Worm (Caenorhabditis elegans) whole organism, L2 larva: Measurements from ENCODE around the gene W02D7.11.
"Not testable (repeated sequence)": the region's sequence is repeated elsewhere in the genome, so short reads cannot be mapped to it uniquely, and the experiment has no call there.

Experiments
- C34F6.9 ChIP-seq: fragments of 150-350 bp; optimal IDR thresholded peaks from 2 replicates; lab custom pipeline; 2014; ENCODE audit warnings: missing biosample characterization, missing genetic modification characterization
- F13H6.1 ChIP-seq: sonication (generic microtip); optimal IDR thresholded peaks from 2 replicates; lab custom pipeline; 2016; ENCODE audit warnings: missing genetic modification characterization, missing compliant biosample characterization
- R02D3.7 ChIP-seq: fragments of 150-350 bp; optimal IDR thresholded peaks from 2 replicates; lab custom pipeline; 2014; ENCODE audit warnings: missing biosample characterization, missing genetic modification characterization
- Y55F3AM.14 ChIP-seq: fragments of 200-800 bp; sonication (Bioruptor generic); optimal IDR thresholded peaks from 2 replicates; lab custom pipeline; 2018; ENCODE audit warnings: mild to moderate bottlenecking, missing genetic modification characterization, missing compliant biosample characterization
- alr-1 ChIP-seq: fragments of 150-350 bp; optimal IDR thresholded peaks from 2 replicates; lab custom pipeline; 2014; ENCODE audit warnings: missing biosample characterization, missing genetic modification characterization
- aly-2 ChIP-seq: fragments of 150-350 bp; optimal IDR thresholded peaks from 2 replicates; lab custom pipeline; 2014; ENCODE audit warnings: missing biosample characterization, missing genetic modification characterization
- ama-1 ChIP-seq: fragments of 150-350 bp; optimal IDR thresholded peaks from 2 replicates; lab custom pipeline; 2018; ENCODE audit warnings: inconsistent platforms
- blmp-1 ChIP-seq: sonication (generic microtip); optimal IDR thresholded peaks from 2 replicates; lab custom pipeline; 2017; ENCODE audit warnings: missing genetic modification characterization, mild to moderate bottlenecking, missing compliant biosample characterization, antibody characterized with exemption, moderate library complexity; ENCODE audit not compliant: insufficient read depth
- ceh-82 ChIP-seq: fragments of 150-350 bp; optimal IDR thresholded peaks from 2 replicates; lab custom pipeline; 2014; ENCODE audit warnings: missing biosample characterization, missing genetic modification characterization
- egl-27 ChIP-seq: sonication (generic microtip); optimal IDR thresholded peaks from 3 replicates; lab custom pipeline; 2017; ENCODE audit warnings: missing biosample characterization, missing genetic modification reagents, missing genetic modification characterization
- elt-1 ChIP-seq: fragments of 150-350 bp; optimal IDR thresholded peaks from 2 replicates; lab custom pipeline; 2014; ENCODE audit warnings: missing biosample characterization, missing genetic modification characterization
- elt-3 ChIP-seq: sonication (generic microtip); optimal IDR thresholded peaks from 2 replicates; lab custom pipeline; 2017; ENCODE audit warnings: missing biosample characterization, missing genetic modification characterization
- fos-1 ChIP-seq: fragments of 150-350 bp; optimal IDR thresholded peaks from 2 replicates; lab custom pipeline; 2014; ENCODE audit warnings: missing biosample characterization, missing genetic modification characterization
- gmeb-1 ChIP-seq: fragments of 150-350 bp; optimal IDR thresholded peaks from 2 replicates; lab custom pipeline; 2014; ENCODE audit warnings: missing biosample characterization, missing genetic modification characterization
- lin-11 ChIP-seq: fragments of 150-350 bp; sonication (generic microtip); optimal IDR thresholded peaks from 2 replicates; lab custom pipeline; 2014; ENCODE audit warnings: missing biosample characterization, missing genetic modification characterization, inconsistent platforms, mixed read lengths
- lin-13 ChIP-seq: fragments of 150-350 bp; optimal IDR thresholded peaks from 2 replicates; lab custom pipeline; 2014; ENCODE audit warnings: missing biosample characterization, missing genetic modification reagents, missing genetic modification characterization
- lin-39 ChIP-seq: fragments of 150-350 bp; optimal IDR thresholded peaks from 2 replicates; lab custom pipeline; 2014; ENCODE audit warnings: missing biosample characterization, missing genetic modification reagents, missing genetic modification characterization
- lsy-2 ChIP-seq, 2 experiments: fragments of 150-350 bp in 1 of 2; sonication (generic microtip) in 1 of 2; optimal IDR thresholded peaks; 2 replicates each; lab custom pipeline; 2014 to 2017; ENCODE audit warnings: missing biosample characterization in 2 of 2, missing genetic modification characterization in 2 of 2
- mab-5 ChIP-seq: fragments of 150-350 bp; optimal IDR thresholded peaks from 2 replicates; lab custom pipeline; 2014; ENCODE audit warnings: missing biosample characterization, missing genetic modification characterization
- nhr-10 ChIP-seq: sonication (generic microtip); optimal IDR thresholded peaks from 2 replicates; lab custom pipeline; 2017; ENCODE audit warnings: missing biosample characterization, missing genetic modification characterization
- nhr-11 ChIP-seq: fragments of 150-350 bp; optimal IDR thresholded peaks from 2 replicates; lab custom pipeline; 2014; ENCODE audit warnings: missing biosample characterization, missing genetic modification characterization
- nhr-12 ChIP-seq: fragments of 150-350 bp; optimal IDR thresholded peaks from 2 replicates; lab custom pipeline; 2014; ENCODE audit warnings: missing biosample characterization, missing genetic modification characterization
- nhr-129 ChIP-seq: fragments of 150-350 bp; optimal IDR thresholded peaks from 2 replicates; lab custom pipeline; 2014; ENCODE audit warnings: missing biosample characterization, missing genetic modification characterization
- nhr-21 ChIP-seq: fragments of 150-350 bp; optimal IDR thresholded peaks from 2 replicates; lab custom pipeline; 2014; ENCODE audit warnings: missing biosample characterization, missing genetic modification characterization
- nhr-23 ChIP-seq: fragments of 150-350 bp; optimal IDR thresholded peaks from 2 replicates; lab custom pipeline; 2014; ENCODE audit warnings: missing biosample characterization, missing genetic modification reagents, missing genetic modification characterization
- nhr-237 ChIP-seq: fragments of 150-350 bp; optimal IDR thresholded peaks from 2 replicates; lab custom pipeline; 2014; ENCODE audit warnings: missing biosample characterization, missing genetic modification characterization
- nhr-25 ChIP-seq: fragments of 150-350 bp; sonication (generic microtip); optimal IDR thresholded peaks from 3 replicates; lab custom pipeline; 2014; ENCODE audit warnings: missing biosample characterization, missing genetic modification characterization
- peb-1 ChIP-seq: fragments of 150-350 bp; optimal IDR thresholded peaks from 2 replicates; lab custom pipeline; 2014; ENCODE audit warnings: missing biosample characterization, missing genetic modification characterization
- sem-4 ChIP-seq: fragments of 150-350 bp; optimal IDR thresholded peaks from 2 replicates; lab custom pipeline; 2014; ENCODE audit warnings: missing biosample characterization, missing genetic modification reagents, missing genetic modification characterization
- skn-1 ChIP-seq: sonication (generic microtip); optimal IDR thresholded peaks from 2 replicates; lab custom pipeline; 2017; ENCODE audit warnings: missing biosample characterization, missing genetic modification characterization
- sma-3 ChIP-seq: sonication (generic microtip); optimal IDR thresholded peaks from 2 replicates; lab custom pipeline; 2016; ENCODE audit warnings: missing genetic modification reagents, missing genetic modification characterization, missing compliant biosample characterization
- sma-9 ChIP-seq, 2 experiments: fragments of 150-350 bp in 1 of 2; sonication (generic microtip) in 1 of 2; optimal IDR thresholded peaks; 2 replicates each; lab custom pipeline; 2014 to 2016; ENCODE audit warnings: missing genetic modification characterization in 2 of 2, mild to moderate bottlenecking in 1 of 2, missing biosample characterization in 1 of 2, missing compliant biosample characterization in 1 of 2, missing genetic modification reagents in 1 of 2, moderate library complexity in 1 of 2
- unc-62 ChIP-seq: fragments of 150-350 bp; optimal IDR thresholded peaks from 2 replicates; lab custom pipeline; 2014; ENCODE audit warnings: missing biosample characterization, missing genetic modification reagents, missing genetic modification characterization
- zag-1 ChIP-seq: fragments of 150-350 bp; optimal IDR thresholded peaks from 2 replicates; lab custom pipeline; 2014; ENCODE audit warnings: missing biosample characterization, missing genetic modification characterization
- ztf-1 ChIP-seq: fragments of 200-800 bp; sonication (Bioruptor generic); conservative IDR thresholded peaks from 2 replicates; pipeline ENCODE4 v1.3.6; 2022; ENCODE audit warnings: missing genetic modification characterization, missing compliant biosample characterization
- ztf-4 ChIP-seq: fragments of 150-350 bp; optimal IDR thresholded peaks from 2 replicates; lab custom pipeline; 2014; ENCODE audit warnings: missing biosample characterization, missing genetic modification characterization

The W02D7.11 gene

DNA sequence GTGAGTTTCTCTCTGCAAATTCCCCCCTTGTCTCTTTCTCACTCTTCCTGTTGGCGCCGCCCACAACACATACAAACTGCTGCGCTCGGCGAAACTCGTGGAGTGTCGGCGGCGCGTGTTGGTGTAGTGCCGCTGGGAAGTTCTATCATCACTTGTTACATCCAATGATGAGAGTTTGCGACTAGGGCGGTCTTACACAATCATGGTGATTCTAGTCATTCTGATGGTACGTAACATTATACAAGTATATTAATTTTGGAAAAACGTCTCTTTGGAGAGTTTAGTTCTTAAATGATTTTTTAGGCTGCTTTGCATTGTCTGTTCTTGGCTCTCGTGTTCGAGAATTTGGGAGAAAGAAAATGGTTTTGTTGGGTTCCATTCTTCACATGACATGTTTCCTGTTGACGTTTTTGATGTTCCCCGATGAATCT is 44.7 kb upstream of the W02D7.11 start (continued):
- no peak for TF ChIP-seq peb-1
- peak; percentile 98 for TF ChIP-seq ama-1 (lab: Kevin White, UChicago)
- TF ChIP-seq lsy-2 (tag; optimal IDR thresholded peaks at IDR 0.05; lab: Kevin White, UChicago), result peak; percentile 56 to 82
- peak; percentile 75 for TF ChIP-seq lin-13 (GFP tag; lab: Kevin White, UChicago)
- TF ChIP-seq nhr-11 (tag; lab: Kevin White, UChicago), result no peak
- TF ChIP-seq alr-1 (tag; lab: Kevin White, UChicago), result no peak
- TF ChIP-seq blmp-1, result peak; percentile 21
- peak; percentile 74 for TF ChIP-seq egl-27 (tag; lab: Kevin White, UChicago)
- no peak for TF ChIP-seq lin-39
- TF ChIP-seq R02D3.7 (tag; lab: Kevin White, UChicago), result peak; percentile 36
- TF ChIP-seq sma-3, result peak; percentile 94
- TF ChIP-seq nhr-12, result no peak
- peak; percentile 56 for TF ChIP-seq nhr-25 (tag; lab: Kevin White, UChicago)
- TF ChIP-seq ztf-4 (tag; lab: Kevin White, UChicago), result peak; percentile 62
- TF ChIP-seq elt-1 (tag; lab: Kevin White, UChicago), result no peak
- peak; percentile 47 for TF ChIP-seq mab-5 (tag; lab: Kevin White, UChicago)
- peak; percentile 29 for TF ChIP-seq sem-4 (tag; lab: Kevin White, UChicago)
- no peak for TF ChIP-seq ztf-1 (GFP tag; lab: Robert Waterston, UW)
- peak; percentile 97 for TF ChIP-seq sma-9 (GFP tag; optimal IDR thresholded peaks at IDR 0.05; lab: Kevin White, UChicago)
- no peak for TF ChIP-seq sma-9 (tag; optimal IDR thresholded peaks at IDR 0.05; lab: Kevin White, UChicago)
- peak; percentile 64 for TF ChIP-seq nhr-129 (tag; lab: Kevin White, UChicago)
- TF ChIP-seq nhr-23 (tag; lab: Kevin White, UChicago), result no peak

DNA sequence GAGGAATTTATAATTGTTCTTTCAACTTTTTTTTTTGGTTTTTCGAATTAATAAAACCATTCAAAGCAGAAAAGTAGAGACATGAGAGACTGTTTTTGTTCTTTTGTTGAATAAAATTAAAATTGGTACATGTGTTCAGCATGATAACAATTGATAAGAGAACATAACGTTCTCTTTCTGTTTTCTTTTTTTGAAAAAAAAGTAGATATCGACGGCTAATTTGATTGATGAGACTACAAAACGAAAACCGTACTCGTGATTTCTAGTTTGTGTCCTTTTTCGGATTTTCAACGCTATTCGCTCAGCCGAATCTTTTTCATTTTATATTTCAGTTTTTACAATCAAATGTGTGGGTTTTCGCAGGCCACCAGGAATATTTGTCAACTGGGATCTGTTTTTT is 41.1 kb upstream of the W02D7.11 start, which contains the start of gene C08D8.1:
Gene C08D8.1, plus strand, starts transcription at position 324 of the 400 bp plus-strand sequence.
- TF ChIP-seq nhr-21 (tag; lab: Kevin White, UChicago) (no peak), Y55F3AM.14 (no peak), egl-27 (tag; lab: Kevin White, UChicago) (no peak), unc-62 (no peak), blmp-1 (no peak), nhr-237 (tag; lab: Kevin White, UChicago) (no peak), ceh-82 (tag; lab: Kevin White, UChicago) (no peak), R02D3.7 (tag; lab: Kevin White, UChicago) (no peak), ama-1 (lab: Kevin White, UChicago) (no peak), elt-3 (no peak), nhr-23 (tag; lab: Kevin White, UChicago) (no peak), zag-1 (tag; lab: Kevin White, UChicago) (no peak), lin-13 (GFP tag; lab: Kevin White, UChicago) (no peak), skn-1 (no peak)

DNA sequence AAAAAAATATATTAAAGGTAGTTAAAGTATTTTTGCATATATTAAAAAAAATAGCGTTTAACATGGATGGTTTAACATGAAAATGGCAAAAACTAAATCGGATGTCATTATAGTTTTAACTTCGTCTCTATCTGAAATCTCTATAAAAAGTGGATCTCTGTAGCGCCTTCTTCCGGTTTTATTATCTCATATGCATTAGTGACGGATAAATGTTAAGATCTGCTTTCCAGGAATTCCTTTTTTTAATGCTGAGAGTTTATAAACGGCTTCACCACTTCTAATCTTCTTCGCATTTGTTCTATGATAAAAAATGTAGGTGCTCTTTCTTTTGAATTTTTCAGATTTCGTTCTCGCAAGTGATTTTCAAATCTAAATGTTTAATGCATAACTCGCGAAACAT is 38.1 kb upstream of the W02D7.11 start:
- TF ChIP-seq aly-2, result no peak
- no peak for TF ChIP-seq gmeb-1
- TF ChIP-seq nhr-23 (tag; lab: Kevin White, UChicago), result no peak
- no peak for TF ChIP-seq nhr-11 (tag; lab: Kevin White, UChicago)
- no peak for TF ChIP-seq lsy-2 (tag; optimal IDR thresholded peaks at IDR 0.05; lab: Kevin White, UChicago)
- no peak for TF ChIP-seq C34F6.9 (tag; lab: Kevin White, UChicago)
- no peak for TF ChIP-seq nhr-10 (tag; lab: Kevin White, UChicago)
- no peak for TF ChIP-seq zag-1 (tag; lab: Kevin White, UChicago)
- TF ChIP-seq blmp-1, result no peak
- TF ChIP-seq fos-1 (tag; lab: Kevin White, UChicago), result no peak
- no peak for TF ChIP-seq R02D3.7 (tag; lab: Kevin White, UChicago)
- no peak for TF ChIP-seq lin-13 (GFP tag; lab: Kevin White, UChicago)
- no peak for TF ChIP-seq ztf-4 (tag; lab: Kevin White, UChicago)
- no peak for TF ChIP-seq elt-1 (tag; lab: Kevin White, UChicago)
- no peak for TF ChIP-seq mab-5 (tag; lab: Kevin White, UChicago)
- no peak for TF ChIP-seq nhr-25 (tag; lab: Kevin White, UChicago)
- TF ChIP-seq F13H6.1, result no peak
- TF ChIP-seq lin-11, result no peak
- TF ChIP-seq Y55F3AM.14, result no peak
- TF ChIP-seq egl-27 (tag; lab: Kevin White, UChicago), result no peak

DNA sequence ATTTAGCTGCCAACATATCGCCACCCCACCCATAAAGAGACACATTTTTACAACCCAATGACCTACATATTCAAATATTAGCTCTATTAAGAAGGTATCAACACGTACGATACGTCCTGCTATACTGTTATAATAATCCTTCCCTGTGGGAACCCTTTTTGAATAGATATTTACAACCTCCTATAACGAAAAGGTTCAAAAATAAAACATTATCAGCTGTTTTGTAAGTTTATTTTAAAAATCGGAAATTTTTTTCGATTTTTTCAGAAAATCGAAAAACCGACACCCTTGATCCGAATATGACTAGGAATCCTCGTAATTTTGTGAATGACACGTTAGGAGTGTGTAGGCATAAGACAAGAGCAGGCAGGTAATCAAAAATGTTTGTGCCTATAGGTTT is 36.6 kb upstream of the W02D7.11 start, which contains the start of gene C08D8.7:
Gene C08D8.7, plus strand, starts transcription at position 301 of the 400 bp plus-strand sequence.
- not testable (repeated sequence) for TF ChIP-seq fos-1 (tag; lab: Kevin White, UChicago); peb-1; C34F6.9 (tag; lab: Kevin White, UChicago)
- TF ChIP-seq, all 48 proteins: peak for 0; not testable (repeated sequence) for 48
